Worm (Caenorhabditis elegans) whole organism, young adult: ENCODE data around the gene cya-1.

Experiments used
- B0261.1 ChIP-seq: sonication (generic microtip); optimal IDR thresholded peaks from 2 replicates; lab custom pipeline; 2016; ENCODE audit warnings: mild to moderate bottlenecking, missing genetic modification characterization, moderate library complexity, missing compliant biosample characterization
- D2030.7 ChIP-seq: fragments of 200-800 bp; sonication (Bioruptor generic); IDR thresholded peaks from 2 replicates; pipeline ENCODE4 v1.3.6; 2022; ENCODE audit warnings: missing genetic modification reagents, missing genetic modification characterization, missing compliant biosample characterization
- attf-3 ChIP-seq: fragments of 200-800 bp; sonication (Bioruptor generic); conservative IDR thresholded peaks from 2 replicates; pipeline ENCODE4 v1.3.6; 2022; ENCODE audit warnings: missing genetic modification reagents, missing genetic modification characterization, missing compliant biosample characterization
- ceh-40 ChIP-seq: fragments of 200-800 bp; sonication (Bioruptor generic); IDR thresholded peaks from 2 replicates; pipeline ENCODE4 v1.3.6; 2022; ENCODE audit warnings: missing genetic modification characterization, missing compliant biosample characterization
- dpl-1 ChIP-seq: fragments of 150-350 bp; optimal IDR thresholded peaks from 2 replicates; lab custom pipeline; 2014; ENCODE audit warnings: missing biosample characterization, missing genetic modification reagents, missing genetic modification characterization
- hmg-1.2 ChIP-seq: fragments of 200-800 bp; sonication (Bioruptor generic); IDR thresholded peaks from 2 replicates; pipeline ENCODE4 v1.3.6; 2022; ENCODE audit warnings: missing genetic modification reagents, missing genetic modification characterization, missing compliant biosample characterization
- rec-8 ChIP-seq, 2 experiments: sonication (generic microtip); optimal IDR thresholded peaks; 2 replicates each; lab custom pipeline; 2016; ENCODE audit warnings: mild to moderate bottlenecking in 2 of 2, missing genetic modification characterization in 2 of 2, missing genetic modification reagents in 2 of 2, missing genotype in 2 of 2, missing biosample characterization in 1 of 2, missing compliant biosample characterization in 1 of 2, moderate library complexity in 1 of 2
- xnd-1 ChIP-seq: sonication (generic microtip); optimal IDR thresholded peaks from 2 replicates; lab custom pipeline; 2016; ENCODE audit warnings: missing genotype, missing genetic modification reagents, missing genetic modification characterization, missing compliant biosample characterization
- ztf-22 ChIP-seq: fragments of 200-800 bp; sonication (Bioruptor generic); optimal IDR thresholded peaks from 2 replicates; lab custom pipeline; 2018; ENCODE audit warnings: mild to moderate bottlenecking, missing genetic modification characterization, moderate library complexity, missing compliant biosample characterization

ce11 chrIII:9149132-9149531, 40.1 kb upstream of the cya-1 start:
- no peak for TF ChIP-seq B0261.1 (tag; lab: Kevin White, UChicago)
- TF ChIP-seq xnd-1 (tag; lab: Kevin White, UChicago): no peak
- no peak for TF ChIP-seq attf-3 (GFP tag; lab: Robert Waterston, UW)
- no peak for TF ChIP-seq hmg-1.2 (GFP tag; lab: Robert Waterston, UW)
- no peak for TF ChIP-seq D2030.7
- TF ChIP-seq ceh-40: no peak
- no peak for TF ChIP-seq dpl-1 (GFP tag; lab: Kevin White, UChicago)
- no peak for TF ChIP-seq rec-8 (tag; optimal IDR thresholded peaks at IDR 0.05; lab: Kevin White, UChicago)
- no peak for TF ChIP-seq ztf-22
